Fruit fly (Drosophila melanogaster) whole organism, prepupa: Measurements from ENCODE around the gene Nepl18.

ENCODE experiments used
- CG34406 ChIP-seq: fragments of 200-800 bp; sonication (Bioruptor generic); optimal IDR thresholded peaks from 3 replicates; lab custom pipeline; 2016; ENCODE audit warnings: missing biosample characterization, missing genetic modification characterization
- CG6854 ChIP-seq: fragments of 200-800 bp; sonication (Bioruptor generic); optimal IDR thresholded peaks from 2 replicates; lab custom pipeline; 2017; ENCODE audit warnings: missing biosample characterization, mild to moderate bottlenecking, missing genetic modification characterization
- Eip78C ChIP-seq: fragments of 200-800 bp; sonication (Bioruptor generic); peaks from one replicate; lab custom pipeline; 2016; ENCODE audit warnings: missing biosample characterization, missing genetic modification characterization
- Ets21C ChIP-seq: fragments of 200-800 bp; sonication (Bioruptor generic); optimal IDR thresholded peaks from 3 replicates; lab custom pipeline; 2016; ENCODE audit warnings: missing biosample characterization, missing genetic modification characterization
- Ets96B ChIP-seq: fragments of 200-800 bp; optimal IDR thresholded peaks from 2 replicates; lab custom pipeline; 2019; ENCODE audit warnings: missing biosample characterization, mild to moderate bottlenecking, missing genetic modification characterization, moderate library complexity
- Hr4 ChIP-seq: fragments of 200-800 bp; sonication (Bioruptor generic); optimal IDR thresholded peaks from 3 replicates; lab custom pipeline; 2016; ENCODE audit warnings: missing biosample characterization, missing genetic modification characterization
- Lpt ChIP-seq: fragments of 200-800 bp; sonication (Bioruptor generic); optimal IDR thresholded peaks from 3 replicates; lab custom pipeline; 2016; ENCODE audit warnings: missing biosample characterization, missing genetic modification characterization
- OdsH ChIP-seq: fragments of 200-800 bp; sonication (Bioruptor generic); optimal IDR thresholded peaks from 3 replicates; lab custom pipeline; 2016; ENCODE audit warnings: missing biosample characterization, missing genetic modification characterization
- Sox102F ChIP-seq: fragments of 200-800 bp; sonication (Bioruptor generic); optimal IDR thresholded peaks from 2 replicates; lab custom pipeline; 2016; ENCODE audit warnings: missing biosample characterization, mild to moderate bottlenecking, missing genetic modification characterization
- dac ChIP-seq: fragments of 200-800 bp; sonication (Bioruptor generic); optimal IDR thresholded peaks from 2 replicates; lab custom pipeline; 2017; ENCODE audit warnings: missing biosample characterization, mild to moderate bottlenecking, missing genetic modification characterization
- lz ChIP-seq: fragments of 200-800 bp; sonication (Bioruptor generic); optimal IDR thresholded peaks from 3 replicates; lab custom pipeline; 2016; ENCODE audit warnings: missing biosample characterization, missing genetic modification characterization
- net ChIP-seq: fragments of 200-800 bp; sonication (Bioruptor generic); optimal IDR thresholded peaks from 3 replicates; lab custom pipeline; 2016; ENCODE audit warnings: missing biosample characterization, missing genetic modification characterization
- pdm3 ChIP-seq: fragments of 200-800 bp; sonication (Bioruptor generic); optimal IDR thresholded peaks from 3 replicates; lab custom pipeline; 2016; ENCODE audit warnings: missing biosample characterization, missing genetic modification characterization
- spab ChIP-seq: fragments of 200-800 bp; sonication (Bioruptor generic); optimal IDR thresholded peaks from 2 replicates; lab custom pipeline; 2017; ENCODE audit warnings: missing biosample characterization, mild to moderate bottlenecking, missing genetic modification characterization, missing genetic modification reagents

- TF ChIP-seq net (GFP tag; lab: Kevin White, UChicago) (peak; percentile 36), CG6854 (GFP tag; lab: Kevin White, UChicago) (peak; percentile 4), OdsH (GFP tag; lab: Kevin White, UChicago) (no peak), Lpt (no peak), spab (GFP tag; lab: Kevin White, UChicago) (peak; percentile 53), CG34406 (GFP tag; lab: Kevin White, UChicago) (no peak), Hr4 (GFP tag; lab: Kevin White, UChicago) (no peak), dac (GFP tag; lab: Kevin White, UChicago) (no peak), Ets96B (tag; lab: Kevin White, UChicago) (peak; percentile 71), lz (no peak), Ets21C (GFP tag; lab: Kevin White, UChicago) (no peak), Sox102F (GFP tag; lab: Kevin White, UChicago) (no peak), pdm3 (GFP tag; lab: Kevin White, UChicago) (no peak), Eip78C (GFP tag; lab: Kevin White, UChicago) (no peak)
These were observed 38.7 kb downstream of the Nepl18 start for dm6 chr3R:28913890-28914750.
